Worm (Caenorhabditis elegans) whole organism, L1 larva: ENCODE measurements around the gene Y37D8A.26.

Experiments
- C16A3.4 ChIP-seq: fragments of 150-350 bp; optimal IDR thresholded peaks from 2 replicates; lab custom pipeline; 2014; ENCODE audit warnings: missing biosample characterization, missing genetic modification characterization
- C34B4.2 ChIP-seq: sonication (generic microtip); optimal IDR thresholded peaks from 2 replicates; lab custom pipeline; 2017; ENCODE audit warnings: mild to moderate bottlenecking, missing genetic modification characterization, missing compliant biosample characterization
- F16B12.6 ChIP-seq: fragments of 150-350 bp; optimal IDR thresholded peaks from 2 replicates; lab custom pipeline; 2014; ENCODE audit warnings: missing biosample characterization, missing genetic modification characterization
- alr-1 ChIP-seq: fragments of 200-800 bp; sonication (Bioruptor generic); optimal IDR thresholded peaks from 2 replicates; lab custom pipeline; 2018; ENCODE audit warnings: borderline replicate concordance, mild to moderate bottlenecking, missing genetic modification characterization, missing compliant biosample characterization
- aly-2 ChIP-seq: fragments of 150-350 bp; optimal IDR thresholded peaks from 2 replicates; lab custom pipeline; 2014; ENCODE audit warnings: missing biosample characterization, missing genetic modification characterization
- blmp-1 ChIP-seq: fragments of 150-350 bp; optimal IDR thresholded peaks from 2 replicates; lab custom pipeline; 2014; ENCODE audit warnings: missing biosample characterization, missing genetic modification characterization
- ceh-8 ChIP-seq: fragments of 200-800 bp; sonication (Bioruptor generic); optimal IDR thresholded peaks from 2 replicates; lab custom pipeline; 2018; ENCODE audit warnings: mild to moderate bottlenecking, missing genetic modification characterization, moderate library complexity, missing compliant biosample characterization
- ces-1 ChIP-seq: fragments of 150-350 bp; optimal IDR thresholded peaks from 2 replicates; lab custom pipeline; 2014; ENCODE audit warnings: missing biosample characterization, missing genetic modification reagents, missing genetic modification characterization
- dpl-1 ChIP-seq, 3 experiments: fragments of 150-350 bp in 2 of 3; sonication (generic microtip) in 1 of 3; optimal IDR thresholded peaks; 2 replicates each; lab custom pipeline; 2014 to 2017; ENCODE audit warnings: missing biosample characterization in 3 of 3, missing genetic modification characterization in 3 of 3, missing genetic modification reagents in 3 of 3
- dsc-1 ChIP-seq: sonication (generic microtip); optimal IDR thresholded peaks from 2 replicates; lab custom pipeline; 2016; ENCODE audit warnings: mild to moderate bottlenecking, missing genetic modification characterization, missing compliant biosample characterization
- efl-1 ChIP-seq, 4 experiments: fragments of 150-350 bp; optimal IDR thresholded peaks in 3 of 4; peaks in 1 of 4; 1 replicate in 1 of 4; 2 replicates in 3 of 4; lab custom pipeline; 2014; ENCODE audit warnings: missing biosample characterization in 2 of 4, missing genetic modification characterization in 2 of 4, missing genetic modification reagents in 2 of 4
- egl-13 ChIP-seq: sonication (generic microtip); optimal IDR thresholded peaks from 2 replicates; lab custom pipeline; 2016; ENCODE audit warnings: missing genotype, missing genetic modification reagents, missing genetic modification characterization, missing compliant biosample characterization
- fkh-10 ChIP-seq: sonication (generic microtip); optimal IDR thresholded peaks from 2 replicates; lab custom pipeline; 2017; ENCODE audit warnings: missing biosample characterization, missing genetic modification reagents, missing genetic modification characterization
- fkh-8 ChIP-seq: sonication (generic microtip); optimal IDR thresholded peaks from 2 replicates; lab custom pipeline; 2016; ENCODE audit warnings: mild to moderate bottlenecking, missing genetic modification characterization, missing compliant biosample characterization
- hpl-2 ChIP-seq: fragments of 150-350 bp; optimal IDR thresholded peaks from 2 replicates; lab custom pipeline; 2014; ENCODE audit warnings: missing biosample characterization, missing genetic modification reagents, missing genetic modification characterization
- lin-14 ChIP-seq: fragments of 200-800 bp; sonication (Bioruptor generic); optimal IDR thresholded peaks from 2 replicates; lab custom pipeline; 2018; ENCODE audit warnings: mild to moderate bottlenecking, missing genetic modification characterization, moderate library complexity, missing compliant biosample characterization
- lin-35 ChIP-seq, 2 experiments: fragments of 150-350 bp; optimal IDR thresholded peaks; 2 replicates each; lab custom pipeline; 2014; ENCODE audit warnings: missing biosample characterization in 2 of 2, missing genetic modification characterization in 2 of 2, missing genetic modification reagents in 2 of 2
- lsy-2 ChIP-seq, 2 experiments: fragments of 150-350 bp; optimal IDR thresholded peaks; 2 replicates each; lab custom pipeline; 2014; ENCODE audit warnings: missing biosample characterization in 2 of 2, missing genetic modification characterization in 2 of 2
- mef-2 ChIP-seq: fragments of 150-350 bp; optimal IDR thresholded peaks from 2 replicates; lab custom pipeline; 2014; ENCODE audit warnings: missing biosample characterization, missing genetic modification characterization
- mep-1 ChIP-seq: fragments of 150-350 bp; optimal IDR thresholded peaks from 2 replicates; lab custom pipeline; 2014; ENCODE audit warnings: missing biosample characterization, missing genetic modification characterization
- nhr-11 ChIP-seq: fragments of 150-350 bp; optimal IDR thresholded peaks from 2 replicates; lab custom pipeline; 2014; ENCODE audit warnings: missing biosample characterization, missing genetic modification characterization
- nhr-12 ChIP-seq: sonication (generic microtip); optimal IDR thresholded peaks from 2 replicates; lab custom pipeline; 2017; ENCODE audit warnings: missing biosample characterization, missing genetic modification characterization
- nhr-19 ChIP-seq: fragments of 200-800 bp; sonication (Bioruptor generic); conservative IDR thresholded peaks from 2 replicates; pipeline ENCODE4 v1.3.6; 2022; ENCODE audit warnings: missing genetic modification characterization, missing compliant biosample characterization
- nhr-20 ChIP-seq: sonication (generic microtip); optimal IDR thresholded peaks from 2 replicates; lab custom pipeline; 2016; ENCODE audit warnings: mild to moderate bottlenecking, missing genetic modification characterization, missing compliant biosample characterization
- nhr-237 ChIP-seq: fragments of 150-350 bp; optimal IDR thresholded peaks from 2 replicates; lab custom pipeline; 2014; ENCODE audit warnings: missing biosample characterization, missing genetic modification characterization
- nhr-47 ChIP-seq: sonication (generic microtip); optimal IDR thresholded peaks from 2 replicates; lab custom pipeline; 2016; ENCODE audit warnings: mild to moderate bottlenecking, missing genetic modification characterization, moderate library complexity, missing compliant biosample characterization
- nhr-71 ChIP-seq: sonication (generic microtip); optimal IDR thresholded peaks from 2 replicates; lab custom pipeline; 2016; ENCODE audit warnings: mild to moderate bottlenecking, missing genetic modification characterization, moderate library complexity, missing compliant biosample characterization
- nhr-77 ChIP-seq: fragments of 150-350 bp; optimal IDR thresholded peaks from 2 replicates; lab custom pipeline; 2014; ENCODE audit warnings: missing biosample characterization, missing genetic modification characterization
- pax-3 ChIP-seq: fragments of 200-800 bp; sonication (Bioruptor generic); optimal IDR thresholded peaks from 2 replicates; lab custom pipeline; 2018; ENCODE audit warnings: mild to moderate bottlenecking, missing genetic modification characterization, moderate library complexity, missing compliant biosample characterization
- pqm-1 ChIP-seq: sonication (generic microtip); optimal IDR thresholded peaks from 3 replicates; lab custom pipeline; 2017; ENCODE audit warnings: missing biosample characterization, missing genetic modification characterization
- skn-1 ChIP-seq: fragments of 150-350 bp; optimal IDR thresholded peaks from 2 replicates; lab custom pipeline; 2014; ENCODE audit warnings: missing biosample characterization, missing genetic modification characterization
- snu-23 ChIP-seq: sonication (generic microtip); optimal IDR thresholded peaks from 2 replicates; lab custom pipeline; 2016; ENCODE audit warnings: missing genetic modification characterization, missing compliant biosample characterization
- sox-4 ChIP-seq: sonication (generic microtip); optimal IDR thresholded peaks from 2 replicates; lab custom pipeline; 2016; ENCODE audit warnings: missing genetic modification characterization, missing compliant biosample characterization
- sptf-1 ChIP-seq: fragments of 150-350 bp; optimal IDR thresholded peaks from 2 replicates; lab custom pipeline; 2014; ENCODE audit warnings: missing biosample characterization, missing genetic modification characterization
- sup-37 ChIP-seq: fragments of 200-800 bp; sonication (Bioruptor generic); optimal IDR thresholded peaks from 2 replicates; lab custom pipeline; 2018; ENCODE audit warnings: mild to moderate bottlenecking, missing genetic modification characterization, missing compliant biosample characterization
- swsn-7 ChIP-seq: sonication (generic microtip); optimal IDR thresholded peaks from 2 replicates; lab custom pipeline; 2016; ENCODE audit warnings: missing genetic modification characterization, missing compliant biosample characterization
- tlp-1 ChIP-seq: fragments of 150-350 bp; optimal IDR thresholded peaks from 2 replicates; lab custom pipeline; 2014; ENCODE audit warnings: missing biosample characterization, missing genetic modification characterization
- unc-62 ChIP-seq: fragments of 150-350 bp; optimal IDR thresholded peaks from 2 replicates; lab custom pipeline; 2014; ENCODE audit warnings: missing biosample characterization, missing genetic modification reagents, missing genetic modification characterization
- unc-86 ChIP-seq: sonication (generic microtip); optimal IDR thresholded peaks from 2 replicates; lab custom pipeline; 2016; ENCODE audit warnings: missing genetic modification characterization, missing compliant biosample characterization
- unc-98 ChIP-seq: fragments of 200-800 bp; sonication (Bioruptor generic); IDR thresholded peaks from 2 replicates; pipeline ENCODE4 v1.3.6; 2022; ENCODE audit warnings: missing genetic modification characterization, missing compliant biosample characterization
- zip-4 ChIP-seq: fragments of 200-800 bp; sonication (Bioruptor generic); optimal IDR thresholded peaks from 2 replicates; lab custom pipeline; 2018; ENCODE audit warnings: mild to moderate bottlenecking, missing genetic modification characterization, moderate library complexity, missing compliant biosample characterization
- ztf-4 ChIP-seq: fragments of 150-350 bp; optimal IDR thresholded peaks from 2 replicates; lab custom pipeline; 2014; ENCODE audit warnings: missing biosample characterization, missing genetic modification characterization

Y37D8A.26 gene

ce11 chrIII:12874606-12875066 is 18.1 kb upstream of the Y37D8A.26 start, which contains the start of the genes mrg-1 and spcs-2 (continued):
- TF ChIP-seq ztf-4 (tag; lab: Kevin White, UChicago) (peak; percentile 74), egl-13 (peak; percentile 76), tlp-1 (tag; lab: Kevin White, UChicago) (no peak), skn-1 (tag; lab: Kevin White, UChicago) (peak; percentile 88), nhr-11 (no peak), pax-3 (peak; percentile 58), aly-2 (peak; percentile 11), snu-23 (GFP tag; lab: Kevin White, UChicago) (peak; percentile 95), sox-4 (tag; lab: Kevin White, UChicago) (peak; percentile 78), F16B12.6 (tag; lab: Kevin White, UChicago) (peak; percentile 99), alr-1 (no peak), C16A3.4 (tag; lab: Kevin White, UChicago) (peak; percentile 93), dsc-1 (tag; lab: Kevin White, UChicago) (peak; percentile 87), pqm-1 (no peak), mep-1 (tag; lab: Kevin White, UChicago) (peak; percentile 89), efl-1 (optimal IDR thresholded peaks at IDR 0.05; lab: Kevin White, UChicago) (peak; percentile 89 to 90), efl-1 (GFP tag; optimal IDR thresholded peaks at IDR 0.05 in 1 of 2; lab: Kevin White, UChicago) (peak; percentile 87 to 99), ceh-8 (peak; percentile 70), unc-98 (GFP tag; lab: Robert Waterston, UW) (peak; percentile 45; the same call in 1 of the 2 replicates), fkh-8 (peak; percentile 87), blmp-1 (tag; lab: Kevin White, UChicago) (no peak), nhr-237 (tag; lab: Kevin White, UChicago) (peak; percentile 61), swsn-7 (tag; lab: Kevin White, UChicago) (peak; percentile 94), hpl-2 (GFP tag; lab: Kevin White, UChicago) (peak; percentile 74), mef-2 (tag; lab: Kevin White, UChicago) (no peak), nhr-12 (tag; lab: Kevin White, UChicago) (no peak), sup-37 (GFP tag; lab: Kevin White, UChicago) (peak; percentile 49), fkh-10 (GFP tag; lab: Kevin White, UChicago) (peak; percentile 64), nhr-19 (GFP tag; lab: Robert Waterston, UW) (peak; percentile 88), lin-14 (GFP tag; lab: Kevin White, UChicago) (peak; percentile 87), lsy-2 (tag; optimal IDR thresholded peaks at IDR 0.05; lab: Kevin White, UChicago) (peak; percentile 91 to 93), sptf-1 (tag; lab: Kevin White, UChicago) (no peak), C34B4.2 (tag; lab: Kevin White, UChicago) (no peak), nhr-77 (peak; percentile 73), nhr-20 (peak; percentile 89), unc-86 (tag; lab: Kevin White, UChicago) (peak; percentile 91), nhr-71 (tag; lab: Kevin White, UChicago) (peak; percentile 94), zip-4 (GFP tag; lab: Kevin White, UChicago) (peak; percentile 71), ces-1 (GFP tag; lab: Kevin White, UChicago) (no peak), unc-62 (no peak)

- peak; percentile 15 to 27 for TF ChIP-seq lsy-2 (tag; optimal IDR thresholded peaks at IDR 0.05; lab: Kevin White, UChicago)
- TF ChIP-seq nhr-71 (tag; lab: Kevin White, UChicago), result peak; percentile 14
- no peak for TF ChIP-seq nhr-19 (GFP tag; lab: Robert Waterston, UW)
- TF ChIP-seq F16B12.6 (tag; lab: Kevin White, UChicago), result peak; percentile 78
- peak in 2 of 3 experiments; percentile 39 to 50 for TF ChIP-seq dpl-1 (GFP tag; optimal IDR thresholded peaks at IDR 0.05; lab: Kevin White, UChicago)
- peak in 1 of 2 experiments; percentile 39 for TF ChIP-seq efl-1 (optimal IDR thresholded peaks at IDR 0.05; lab: Kevin White, UChicago)
- peak; percentile 27 to 87 for TF ChIP-seq efl-1 (GFP tag; optimal IDR thresholded peaks at IDR 0.05 in 1 of 2; lab: Kevin White, UChicago)
- no peak for TF ChIP-seq skn-1 (tag; lab: Kevin White, UChicago)
- peak; percentile 9 for TF ChIP-seq mep-1 (tag; lab: Kevin White, UChicago)
- peak in 1 of 2 experiments; percentile 55 for TF ChIP-seq lin-35 (GFP tag; optimal IDR thresholded peaks at IDR 0.05; lab: Kevin White, UChicago)
- TF ChIP-seq nhr-47, result peak; percentile 19
Observed at ce11 chrIII:12870060-12870696, 13.7 kb upstream of the Y37D8A.26 start, which contains the start of gene Y37D8A.6. Gene Y37D8A.6 (minus strand): TSS chrIII:12870297.
